Fruit fly (Drosophila melanogaster) whole organism, embryonic: Measurements from ENCODE around the gene CG3349.

Experiments
- Abd-B ChIP-seq: fragments of 200-800 bp; sonication (Bioruptor generic); optimal IDR thresholded peaks from 2 replicates; lab custom pipeline; 2018; ENCODE audit warnings: missing biosample characterization, mild to moderate bottlenecking, missing genetic modification characterization, moderate library complexity
- Antp ChIP-seq: fragments of 200-800 bp; sonication (Bioruptor generic); optimal IDR thresholded peaks from 3 replicates; lab custom pipeline; 2016; ENCODE audit warnings: missing biosample characterization, missing genetic modification characterization
- Atf3 ChIP-seq: fragments of 200-800 bp; sonication (Bioruptor generic); optimal IDR thresholded peaks from 3 replicates; lab custom pipeline; 2016; ENCODE audit warnings: missing biosample characterization, missing genetic modification characterization
- Bteb2 ChIP-seq: fragments of 200-800 bp; sonication (Bioruptor generic); optimal IDR thresholded peaks from 2 replicates; lab custom pipeline; 2016; ENCODE audit warnings: missing biosample characterization, missing genetic modification characterization
- CG1024 ChIP-seq: fragments of 200-800 bp; sonication (Bioruptor generic); IDR thresholded peaks from 2 replicates; pipeline ENCODE4 v1.3.6; 2022; ENCODE audit warnings: missing biosample characterization, missing genetic modification characterization
- CG15696 ChIP-seq: fragments of 200-800 bp; sonication (Bioruptor generic); optimal IDR thresholded peaks from 2 replicates; lab custom pipeline; 2019; ENCODE audit warnings: missing biosample characterization, mild to moderate bottlenecking, missing genetic modification characterization, moderate library complexity
- CG17328 ChIP-seq: fragments of 200-800 bp; sonication (Bioruptor generic); IDR thresholded peaks from 2 replicates; pipeline ENCODE4 v1.3.6; 2022; ENCODE audit warnings: missing biosample characterization, missing genetic modification characterization
- CG17802 ChIP-seq: fragments of 200-800 bp; sonication (Bioruptor generic); optimal IDR thresholded peaks from 2 replicates; lab custom pipeline; 2018; ENCODE audit warnings: missing biosample characterization, mild to moderate bottlenecking, missing genetic modification characterization, moderate library complexity
- CG30431 ChIP-seq: fragments of 200-800 bp; sonication (Bioruptor generic); optimal IDR thresholded peaks from 2 replicates; lab custom pipeline; 2017; ENCODE audit warnings: missing biosample characterization, missing genetic modification characterization
- CG31365 ChIP-seq: fragments of 200-800 bp; sonication (Bioruptor generic); optimal IDR thresholded peaks from 2 replicates; lab custom pipeline; 2018; ENCODE audit warnings: missing biosample characterization, mild to moderate bottlenecking, missing genetic modification characterization
- CG31441 ChIP-seq: fragments of 200-800 bp; sonication (Bioruptor generic); IDR thresholded peaks from 2 replicates; pipeline ENCODE4 v1.3.6; 2022; ENCODE audit warnings: missing biosample characterization, missing genetic modification characterization
- CG32772 ChIP-seq: fragments of 200-800 bp; sonication (Bioruptor generic); IDR thresholded peaks from 2 replicates; pipeline ENCODE4 v1.3.6; 2022; ENCODE audit warnings: missing biosample characterization, missing genetic modification characterization
- CG34224 ChIP-seq: fragments of 200-800 bp; sonication (Bioruptor generic); IDR thresholded peaks from 3 replicates; pipeline ENCODE4 v1.3.6; 2022; ENCODE audit warnings: missing biosample characterization, missing genetic modification characterization; ENCODE audit not compliant: partially characterized antibody
- CG3847 ChIP-seq: fragments of 200-800 bp; sonication (Bioruptor generic); IDR thresholded peaks from 2 replicates; pipeline ENCODE4 v1.3.6; 2022; ENCODE audit warnings: missing biosample characterization, missing genetic modification characterization
- CG3995 ChIP-seq: fragments of 200-800 bp; sonication (Bioruptor generic); optimal IDR thresholded peaks from 3 replicates; lab custom pipeline; 2016; ENCODE audit warnings: missing biosample characterization, missing genetic modification characterization
- CG4328 ChIP-seq: fragments of 200-800 bp; sonication (Bioruptor generic); optimal IDR thresholded peaks from 3 replicates; lab custom pipeline; 2017; ENCODE audit warnings: missing biosample characterization, missing genetic modification reagents, missing genetic modification characterization
- CG4820 ChIP-seq: fragments of 200-800 bp; sonication (Bioruptor generic); optimal IDR thresholded peaks from 3 replicates; lab custom pipeline; 2016; ENCODE audit warnings: missing biosample characterization, missing genetic modification characterization
- CG6683 ChIP-seq: fragments of 200-800 bp; sonication (Bioruptor generic); optimal IDR thresholded peaks from 2 replicates; lab custom pipeline; 2017; ENCODE audit warnings: missing biosample characterization, mild to moderate bottlenecking, missing genetic modification characterization, missing genetic modification reagents
- CG6813 ChIP-seq: fragments of 200-800 bp; sonication (Bioruptor generic); optimal IDR thresholded peaks from 2 replicates; lab custom pipeline; 2017; ENCODE audit warnings: missing biosample characterization, missing genetic modification characterization, mild to moderate bottlenecking, moderate library complexity, missing genetic modification reagents
- CG8281 ChIP-seq: fragments of 200-800 bp; sonication (Bioruptor generic); optimal IDR thresholded peaks from 2 replicates; lab custom pipeline; 2018; ENCODE audit warnings: missing biosample characterization, mild to moderate bottlenecking, missing genetic modification characterization, moderate library complexity
- CG9437 ChIP-seq: fragments of 200-800 bp; sonication (Bioruptor generic); optimal IDR thresholded peaks from 2 replicates; lab custom pipeline; 2018; ENCODE audit warnings: missing biosample characterization, mild to moderate bottlenecking, missing genetic modification characterization
- Dek ChIP-seq: fragments of 200-800 bp; sonication (Bioruptor generic); optimal IDR thresholded peaks from 3 replicates; lab custom pipeline; 2019; ENCODE audit warnings: missing biosample characterization, mild to moderate bottlenecking, missing genetic modification characterization, moderate library complexity
- Dfd ChIP-seq, 2 experiments: fragments of >200 bp; optimal IDR thresholded peaks; 2 replicates each; lab custom pipeline; 2017; ENCODE audit warnings: missing biosample characterization in 2 of 2, missing genetic modification characterization in 2 of 2
- Doc2 ChIP-seq: fragments of 200-800 bp; sonication (Bioruptor generic); IDR thresholded peaks from 2 replicates; pipeline ENCODE4 v1.3.6; 2022; ENCODE audit warnings: missing biosample characterization, missing genetic modification characterization
- Doc3 ChIP-seq: fragments of 200-800 bp; sonication (Bioruptor generic); IDR thresholded peaks from 3 replicates; pipeline ENCODE4 v1.3.6; 2022; ENCODE audit warnings: missing biosample characterization, missing genetic modification characterization; ENCODE audit not compliant: partially characterized antibody
- Dp ChIP-seq: fragments of 200-800 bp; sonication (Bioruptor generic); optimal IDR thresholded peaks from 2 replicates; lab custom pipeline; 2018; ENCODE audit warnings: missing biosample characterization, mild to moderate bottlenecking, missing genetic modification characterization, moderate library complexity
- E2f1 ChIP-seq: fragments of 200-800 bp; sonication (Bioruptor generic); IDR thresholded peaks from 2 replicates; pipeline ENCODE4 v1.3.6; 2022; ENCODE audit warnings: missing biosample characterization, missing genetic modification characterization
- HLH3B ChIP-seq: fragments of 200-800 bp; sonication (Bioruptor generic); IDR thresholded peaks from 2 replicates; pipeline ENCODE4 v1.3.6; 2022; ENCODE audit warnings: missing biosample characterization, missing genetic modification characterization
- HmgD ChIP-seq: fragments of 200-800 bp; sonication (Bioruptor generic); optimal IDR thresholded peaks from 3 replicates; lab custom pipeline; 2016; ENCODE audit warnings: missing biosample characterization, missing genetic modification characterization
- NFAT ChIP-seq: fragments of 200-800 bp; sonication (Bioruptor generic); IDR thresholded peaks from 2 replicates; pipeline ENCODE4 v1.3.6; 2022; ENCODE audit warnings: missing biosample characterization, missing genetic modification characterization
- PHDP ChIP-seq: fragments of 200-800 bp; sonication (Bioruptor generic); optimal IDR thresholded peaks from 3 replicates; lab custom pipeline; 2018; ENCODE audit warnings: missing biosample characterization, mild to moderate bottlenecking, missing genetic modification characterization, moderate library complexity
- Rfx ChIP-seq: fragments of 200-800 bp; sonication (Bioruptor generic); IDR thresholded peaks from 2 replicates; pipeline ENCODE4 v1.3.6; 2022; ENCODE audit warnings: missing biosample characterization, missing genetic modification characterization
- Six4 ChIP-seq: fragments of 200-800 bp; sonication (Bioruptor generic); optimal IDR thresholded peaks from 2 replicates; lab custom pipeline; 2016; ENCODE audit warnings: missing biosample characterization, missing genetic modification characterization
- Ssrp ChIP-seq: fragments of 200-800 bp; sonication (Bioruptor generic); optimal IDR thresholded peaks from 2 replicates; lab custom pipeline; 2018; ENCODE audit warnings: missing biosample characterization, mild to moderate bottlenecking, missing genetic modification characterization, moderate library complexity
- Usf ChIP-seq: fragments of 200-800 bp; sonication (Bioruptor generic); optimal IDR thresholded peaks from 2 replicates; lab custom pipeline; 2017; ENCODE audit warnings: missing genotype, missing biosample characterization, missing genetic modification characterization
- Xrp1 ChIP-seq: fragments of 200-800 bp; sonication (Bioruptor generic); IDR thresholded peaks from 2 replicates; pipeline ENCODE4 v1.3.6; 2022; ENCODE audit warnings: missing biosample characterization, missing genetic modification characterization
- btn ChIP-seq: fragments of 200-800 bp; sonication (Bioruptor generic); optimal IDR thresholded peaks from 2 replicates; lab custom pipeline; 2016; ENCODE audit warnings: missing biosample characterization, missing genetic modification characterization
- caup ChIP-seq: fragments of 200-800 bp; sonication (Bioruptor generic); optimal IDR thresholded peaks from 3 replicates; lab custom pipeline; 2017; ENCODE audit warnings: missing biosample characterization, mild to moderate bottlenecking, missing genetic modification characterization, moderate library complexity; ENCODE audit not compliant: severe bottlenecking
- crp ChIP-seq, 2 experiments: fragments of 200-800 bp; sonication (Bioruptor generic); optimal IDR thresholded peaks; 2 replicates in 1 of 2; 3 replicates in 1 of 2; lab custom pipeline; 2017; ENCODE audit warnings: missing biosample characterization in 2 of 2, missing genetic modification characterization in 2 of 2, mild to moderate bottlenecking in 1 of 2, moderate library complexity in 1 of 2
- hbn ChIP-seq: fragments of 200-800 bp; sonication (Bioruptor generic); IDR thresholded peaks from 2 replicates; pipeline ENCODE4 v1.3.6; 2022; ENCODE audit warnings: missing biosample characterization, missing genetic modification characterization; ENCODE audit not compliant: partially characterized antibody
- jigr1 ChIP-seq: fragments of 200-800 bp; sonication (Bioruptor generic); IDR thresholded peaks from 3 replicates; pipeline ENCODE4 v1.3.6; 2022; ENCODE audit warnings: missing biosample characterization, missing genetic modification characterization
- klu ChIP-seq: fragments of 200-800 bp; sonication (Bioruptor generic); IDR thresholded peaks from 2 replicates; pipeline ENCODE4 v1.3.6; 2022; ENCODE audit warnings: missing biosample characterization, missing genetic modification characterization
- mam ChIP-seq: fragments of 200-800 bp; sonication (Bioruptor generic); optimal IDR thresholded peaks from 3 replicates; lab custom pipeline; 2016; ENCODE audit warnings: missing biosample characterization, missing genetic modification characterization
- mld ChIP-seq: fragments of 200-800 bp; sonication (Bioruptor generic); IDR thresholded peaks from 3 replicates; pipeline ENCODE4 v1.3.6; 2022; ENCODE audit warnings: missing biosample characterization, missing genetic modification characterization; ENCODE audit not compliant: partially characterized antibody
- p53 ChIP-seq: fragments of 200-800 bp; sonication (Bioruptor generic); optimal IDR thresholded peaks from 2 replicates; lab custom pipeline; 2016; ENCODE audit warnings: missing biosample characterization, missing genetic modification characterization
- rib ChIP-seq: fragments of 200-800 bp; sonication (Bioruptor generic); IDR thresholded peaks from 2 replicates; pipeline ENCODE4 v1.3.6; 2022; ENCODE audit warnings: missing biosample characterization, missing genetic modification characterization
- run ChIP-seq: fragments of 200-800 bp; sonication (Bioruptor generic); optimal IDR thresholded peaks from 3 replicates; lab custom pipeline; 2018; ENCODE audit warnings: missing biosample characterization, mild to moderate bottlenecking, missing genetic modification characterization
- seq ChIP-seq: fragments of 200-800 bp; sonication (Bioruptor generic); IDR thresholded peaks from 2 replicates; pipeline ENCODE4 v1.3.6; 2022; ENCODE audit warnings: missing biosample characterization, missing genetic modification characterization
- shn ChIP-seq: fragments of 200-800 bp; sonication (Bioruptor generic); optimal IDR thresholded peaks from 3 replicates; lab custom pipeline; 2016; ENCODE audit warnings: missing biosample characterization, missing genetic modification characterization
- sima ChIP-seq: fragments of 200-800 bp; sonication (Bioruptor generic); optimal IDR thresholded peaks from 2 replicates; lab custom pipeline; 2016; ENCODE audit warnings: missing biosample characterization, missing genetic modification characterization
- stc ChIP-seq: fragments of 200-800 bp; sonication (Bioruptor generic); IDR thresholded peaks from 2 replicates; pipeline ENCODE4 v1.3.6; 2022; ENCODE audit warnings: missing biosample characterization, missing genetic modification characterization
- yki ChIP-seq: fragments of >200 bp; optimal IDR thresholded peaks from 3 replicates; lab custom pipeline; 2018
- z ChIP-seq: fragments of 200-800 bp; sonication (Bioruptor generic); IDR thresholded peaks from 3 replicates; pipeline ENCODE4 v1.3.6; 2022; ENCODE audit warnings: missing biosample characterization, missing genetic modification characterization

Gene CG3349

DNA sequence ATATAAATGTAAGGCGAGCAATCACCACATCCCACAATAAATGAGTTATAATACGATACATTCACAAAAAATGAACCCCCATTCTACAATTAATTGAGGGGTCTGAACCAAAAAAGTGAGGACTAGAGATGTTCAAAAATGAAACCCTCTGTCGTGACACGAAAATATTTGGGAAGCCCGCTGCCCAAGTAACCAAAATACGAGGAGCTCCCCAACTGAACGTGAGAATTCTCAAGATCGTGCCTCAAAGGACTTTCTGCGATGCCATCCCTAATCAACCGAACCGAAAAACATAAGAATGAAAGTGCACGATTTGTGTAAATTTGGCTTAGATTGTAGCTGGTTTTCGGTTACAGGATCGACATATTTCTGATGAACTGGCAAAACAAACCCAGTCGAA, 4.9 kb upstream of the CG3349 start, which contains the start of gene Ocho (continued):
- no peak for TF ChIP-seq CG17328 (GFP tag; lab: Robert Waterston, UW)
- TF ChIP-seq CG15696 = peak; percentile 72
- no peak for TF ChIP-seq Rfx (GFP tag; lab: Robert Waterston, UW)
- TF ChIP-seq mam (GFP tag; lab: Kevin White, UChicago) = no peak
- no peak for TF ChIP-seq E2f1 (GFP tag; lab: Robert Waterston, UW)
- no peak for TF ChIP-seq Bteb2 (GFP tag; lab: Kevin White, UChicago)
- TF ChIP-seq run (tag; lab: Kevin White, UChicago) = no peak
- no peak for TF ChIP-seq btn (GFP tag; lab: Kevin White, UChicago)
- no peak for TF ChIP-seq shn
- no peak for TF ChIP-seq HLH3B (GFP tag; lab: Robert Waterston, UW)
- no peak for TF ChIP-seq NFAT (GFP tag; lab: Robert Waterston, UW)
- TF ChIP-seq CG17802 (tag; lab: Kevin White, UChicago) = no peak
- no peak for TF ChIP-seq Dfd (GFP tag; optimal IDR thresholded peaks at IDR 0.05; lab: Kevin White, UChicago)
- no peak for TF ChIP-seq CG3995
- TF ChIP-seq CG32772 (GFP tag; lab: Robert Waterston, UW) = no peak
- TF ChIP-seq p53 (GFP tag; lab: Kevin White, UChicago) = no peak
- TF ChIP-seq CG34224 (GFP tag; lab: Robert Waterston, UW) = no peak
- TF ChIP-seq Ssrp (tag; lab: Kevin White, UChicago) = no peak
- no peak for TF ChIP-seq PHDP (tag; lab: Kevin White, UChicago)
- no peak for TF ChIP-seq CG31365 (tag; lab: Kevin White, UChicago)
- TF ChIP-seq Abd-B = no peak
- TF ChIP-seq CG6683 (GFP tag; lab: Kevin White, UChicago) = no peak
- no peak for TF ChIP-seq mld
- no peak for TF ChIP-seq HmgD (GFP tag; lab: Kevin White, UChicago)
- TF ChIP-seq CG3847 (GFP tag; lab: Robert Waterston, UW) = no peak
- TF ChIP-seq z (GFP tag; lab: Robert Waterston, UW) = no peak
- TF ChIP-seq Dek (tag; lab: Kevin White, UChicago) = no peak
- no peak for TF ChIP-seq Doc2 (GFP tag; lab: Robert Waterston, UW)
- TF ChIP-seq CG1024 (GFP tag; lab: Robert Waterston, UW) = no peak
- TF ChIP-seq CG6813 (GFP tag; lab: Kevin White, UChicago) = no peak
- no peak for TF ChIP-seq seq
- no peak for TF ChIP-seq CG4820 (GFP tag; lab: Kevin White, UChicago)
- no peak for TF ChIP-seq CG8281 (tag; lab: Kevin White, UChicago)
- TF ChIP-seq jigr1 (GFP tag; lab: Robert Waterston, UW) = no peak
- no peak for TF ChIP-seq stc (GFP tag; lab: Robert Waterston, UW)
- no peak for TF ChIP-seq yki (lab: Kevin White, UChicago)
- no peak for TF ChIP-seq caup (GFP tag; lab: Kevin White, UChicago)
- TF ChIP-seq rib (GFP tag; lab: Robert Waterston, UW) = no peak
- no peak for TF ChIP-seq CG30431
- TF ChIP-seq hbn = peak; percentile 19; the same call in 1 of the 2 replicates
- no peak for TF ChIP-seq Atf3 (GFP tag; lab: Kevin White, UChicago)
- TF ChIP-seq Antp = no peak
- TF ChIP-seq Six4 = no peak
- no peak for TF ChIP-seq Dp (GFP tag; lab: Kevin White, UChicago)
- TF ChIP-seq crp (GFP tag; optimal IDR thresholded peaks at IDR 0.05; lab: Kevin White, UChicago) = no peak
- TF ChIP-seq klu = no peak
- TF ChIP-seq CG31441 = no peak
- no peak for TF ChIP-seq Usf
- TF ChIP-seq CG9437 (GFP tag; lab: Kevin White, UChicago) = no peak
- no peak for TF ChIP-seq CG4328 (GFP tag; lab: Kevin White, UChicago)
- TF ChIP-seq sima (GFP tag; lab: Kevin White, UChicago) = no peak
- TF ChIP-seq Xrp1 (GFP tag; lab: Robert Waterston, UW) = peak; percentile 40; the same call in 1 of the 2 replicates
- peak; percentile 40; the same call in 1 of the 3 replicates for TF ChIP-seq Doc3 (GFP tag; lab: Robert Waterston, UW)
